Fruit fly (Drosophila melanogaster): ENCODE data around the gene CG10375.

DNA sequence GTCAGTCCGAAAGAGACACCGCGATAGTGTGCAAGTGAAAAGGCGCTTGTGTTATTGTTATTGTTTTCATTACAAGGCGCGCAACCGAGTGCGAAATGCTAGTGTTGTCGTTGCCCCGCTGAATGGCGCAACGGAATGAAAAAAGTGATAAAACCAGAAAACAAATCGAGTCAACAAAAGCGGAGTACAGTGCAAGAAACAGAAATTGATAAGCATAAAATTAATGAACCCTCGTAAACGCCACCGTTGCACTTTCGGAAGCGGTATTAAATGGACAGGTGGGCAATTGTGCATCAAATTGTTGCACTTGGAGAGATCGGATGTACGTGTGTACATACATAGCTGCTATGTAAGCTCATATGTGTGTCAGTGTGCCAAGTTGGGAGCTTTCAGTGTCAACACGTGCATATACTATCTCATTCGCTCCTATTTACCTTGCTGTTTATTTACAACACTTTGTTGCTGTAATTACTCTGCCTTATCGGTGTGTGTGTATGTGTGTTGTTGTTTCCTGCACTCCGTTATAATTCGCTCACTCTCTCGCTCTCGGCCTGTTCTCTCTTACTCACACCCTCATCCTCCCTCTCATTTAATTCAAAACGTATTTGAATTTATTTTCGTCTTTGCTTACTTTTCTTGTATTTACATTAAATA, 44.0 kb upstream of the CG10375 start:
- no peak for TF ChIP-seq Aef1 (GFP tag; IDR thresholded peaks at IDR 0.05)
- TF ChIP-seq CG10959 (GFP tag; IDR thresholded peaks at IDR 0.05) = peak; percentile 16; the same call in 1 of the 2 replicates
- no peak for TF ChIP-seq disco-r (GFP tag; optimal IDR thresholded peaks at IDR 0.05)
- peak; percentile 7 for TF ChIP-seq jumu (GFP tag; optimal IDR thresholded peaks at IDR 0.05)
- TF ChIP-seq tgo (GFP tag; IDR thresholded peaks at IDR 0.05) = peak; percentile 50; the same call in 2 of the 3 replicates
- TF ChIP-seq Sin3A (optimal IDR thresholded peaks at IDR 0.05) = no peak

All from whole organism, embryonic.